Worm (Caenorhabditis elegans) whole organism, L3 larva: ENCODE measurements around the gene sri-4.

ENCODE experiments used
- R02D3.7 ChIP-seq: fragments of 150-350 bp; optimal IDR thresholded peaks from 2 replicates; lab custom pipeline; 2014; ENCODE audit warnings: missing biosample characterization, missing genetic modification characterization
- ZK546.5 ChIP-seq: sonication (generic microtip); optimal IDR thresholded peaks from 2 replicates; lab custom pipeline; 2017; ENCODE audit warnings: missing biosample characterization, missing genetic modification characterization
- aly-2 ChIP-seq: fragments of 150-350 bp; optimal IDR thresholded peaks from 2 replicates; lab custom pipeline; 2014; ENCODE audit warnings: missing biosample characterization, missing genetic modification characterization
- ama-1 ChIP-seq: fragments of 150-350 bp; optimal IDR thresholded peaks from 2 replicates; lab custom pipeline; 2018
- ceh-16 ChIP-seq: sonication (generic microtip); optimal IDR thresholded peaks from 2 replicates; lab custom pipeline; 2017; ENCODE audit warnings: missing biosample characterization, missing genetic modification characterization
- ceh-28 ChIP-seq: fragments of 150-350 bp; optimal IDR thresholded peaks from 2 replicates; lab custom pipeline; 2014; ENCODE audit warnings: missing biosample characterization, missing genetic modification reagents, missing genetic modification characterization
- ceh-82 ChIP-seq: fragments of 150-350 bp; optimal IDR thresholded peaks from 2 replicates; lab custom pipeline; 2014; ENCODE audit warnings: missing biosample characterization, missing genetic modification characterization
- ceh-9 ChIP-seq: sonication (generic microtip); optimal IDR thresholded peaks from 2 replicates; lab custom pipeline; 2018; ENCODE audit warnings: missing biosample characterization, missing genetic modification characterization
- daf-12 ChIP-seq: fragments of 150-350 bp; optimal IDR thresholded peaks from 2 replicates; lab custom pipeline; 2014; ENCODE audit warnings: missing biosample characterization, missing genetic modification reagents, missing genetic modification characterization
- egl-27 ChIP-seq: sonication (generic microtip); optimal IDR thresholded peaks from 4 replicates; lab custom pipeline; 2017; ENCODE audit warnings: missing biosample characterization, missing genetic modification reagents, missing genetic modification characterization
- egl-5 ChIP-seq: fragments of 150-350 bp; optimal IDR thresholded peaks from 2 replicates; lab custom pipeline; 2017; ENCODE audit warnings: missing biosample characterization, missing genetic modification reagents, missing genetic modification characterization, inconsistent platforms
- elt-1 ChIP-seq: fragments of 150-350 bp; optimal IDR thresholded peaks from 2 replicates; lab custom pipeline; 2014; ENCODE audit warnings: missing biosample characterization, missing genetic modification characterization
- elt-2 ChIP-seq: sonication (generic microtip); optimal IDR thresholded peaks from 2 replicates; lab custom pipeline; 2016; ENCODE audit warnings: missing genetic modification reagents, mild to moderate bottlenecking, missing genetic modification characterization, missing compliant biosample characterization
- elt-3 ChIP-seq, 3 experiments: fragments of 150-350 bp in 1 of 3; sonication (generic microtip) in 2 of 3; optimal IDR thresholded peaks; 2 replicates in 2 of 3; 4 replicates in 1 of 3; lab custom pipeline; 2014 to 2017; ENCODE audit warnings: missing biosample characterization in 3 of 3, missing genetic modification characterization in 3 of 3
- eor-1 ChIP-seq, 2 experiments: fragments of 150-350 bp; optimal IDR thresholded peaks; 2 replicates each; lab custom pipeline; 2014 to 2018; ENCODE audit warnings: missing biosample characterization in 2 of 2, missing genetic modification characterization in 2 of 2
- fkh-10 ChIP-seq: sonication (generic microtip); optimal IDR thresholded peaks from 2 replicates; lab custom pipeline; 2017; ENCODE audit warnings: missing biosample characterization, missing genetic modification reagents, missing genetic modification characterization
- fkh-2 ChIP-seq: fragments of 150-350 bp; optimal IDR thresholded peaks from 2 replicates; lab custom pipeline; 2014; ENCODE audit warnings: missing biosample characterization, missing genetic modification reagents, missing genetic modification characterization
- fos-1 ChIP-seq: fragments of 150-350 bp; optimal IDR thresholded peaks from 2 replicates; lab custom pipeline; 2014; ENCODE audit warnings: missing biosample characterization, missing genetic modification characterization
- hmg-11 ChIP-seq: sonication (generic microtip); optimal IDR thresholded peaks from 2 replicates; lab custom pipeline; 2016; ENCODE audit warnings: missing genetic modification characterization, missing compliant biosample characterization
- jun-1 ChIP-seq: fragments of 150-350 bp; optimal IDR thresholded peaks from 2 replicates; lab custom pipeline; 2014; ENCODE audit warnings: missing biosample characterization, missing genetic modification reagents, missing genetic modification characterization
- lin-15B ChIP-seq: fragments of 150-350 bp; optimal IDR thresholded peaks from 2 replicates; lab custom pipeline; 2014; ENCODE audit warnings: missing biosample characterization, missing genetic modification characterization
- lin-39 ChIP-seq: fragments of 150-350 bp; optimal IDR thresholded peaks from 2 replicates; lab custom pipeline; 2018; ENCODE audit warnings: missing biosample characterization, missing genetic modification reagents, missing genetic modification characterization
- lsy-12 ChIP-seq: sonication (generic microtip); optimal IDR thresholded peaks from 2 replicates; lab custom pipeline; 2016; ENCODE audit warnings: mild to moderate bottlenecking, missing genetic modification characterization, missing compliant biosample characterization
- mdl-1 ChIP-seq: fragments of 150-350 bp; optimal IDR thresholded peaks from 2 replicates; lab custom pipeline; 2014; ENCODE audit warnings: missing biosample characterization, missing genetic modification characterization
- mml-1 ChIP-seq: fragments of 150-350 bp; sonication (generic microtip); optimal IDR thresholded peaks from 3 replicates; lab custom pipeline; 2014; ENCODE audit warnings: missing biosample characterization, missing genetic modification characterization
- nfya-1 ChIP-seq: sonication (generic microtip); optimal IDR thresholded peaks from 2 replicates; lab custom pipeline; 2017; ENCODE audit warnings: missing genetic modification characterization, mild to moderate bottlenecking, missing compliant biosample characterization, antibody characterized with exemption, moderate library complexity; ENCODE audit not compliant: insufficient read depth
- nhr-11 ChIP-seq: fragments of 150-350 bp; optimal IDR thresholded peaks from 2 replicates; lab custom pipeline; 2014; ENCODE audit warnings: missing biosample characterization, missing genetic modification characterization
- nhr-23 ChIP-seq: fragments of 150-350 bp; optimal IDR thresholded peaks from 2 replicates; lab custom pipeline; 2014; ENCODE audit warnings: missing biosample characterization, missing genetic modification reagents, missing genetic modification characterization
- nhr-237 ChIP-seq: fragments of 150-350 bp; optimal IDR thresholded peaks from 2 replicates; lab custom pipeline; 2014; ENCODE audit warnings: missing biosample characterization, missing genetic modification characterization
- nhr-25 ChIP-seq: sonication (generic microtip); optimal IDR thresholded peaks from 2 replicates; lab custom pipeline; 2017; ENCODE audit warnings: missing biosample characterization, missing genetic modification characterization
- nhr-28 ChIP-seq: fragments of 150-350 bp; optimal IDR thresholded peaks from 2 replicates; lab custom pipeline; 2014; ENCODE audit warnings: missing biosample characterization, missing genetic modification characterization
- nhr-43 ChIP-seq: sonication (generic microtip); optimal IDR thresholded peaks from 2 replicates; lab custom pipeline; 2016; ENCODE audit warnings: mild to moderate bottlenecking, missing genetic modification characterization, missing compliant biosample characterization; ENCODE audit not compliant: poor library complexity, severe bottlenecking
- nhr-67 ChIP-seq: fragments of 150-350 bp; optimal IDR thresholded peaks from 2 replicates; lab custom pipeline; 2014; ENCODE audit warnings: missing biosample characterization, missing genetic modification characterization
- nhr-76 ChIP-seq: fragments of 150-350 bp; sonication (generic microtip); optimal IDR thresholded peaks from 5 replicates; lab custom pipeline; 2014; ENCODE audit warnings: missing biosample characterization, missing genetic modification characterization
- nhr-77 ChIP-seq: fragments of 150-350 bp; optimal IDR thresholded peaks from 2 replicates; lab custom pipeline; 2014; ENCODE audit warnings: missing biosample characterization, missing genetic modification characterization
- pqm-1 ChIP-seq: fragments of 150-350 bp; optimal IDR thresholded peaks from 2 replicates; lab custom pipeline; 2017; ENCODE audit warnings: missing biosample characterization, missing genetic modification characterization, inconsistent platforms
- sea-2 ChIP-seq: fragments of 150-350 bp; sonication (generic microtip); optimal IDR thresholded peaks from 4 replicates; lab custom pipeline; 2014; ENCODE audit warnings: missing biosample characterization, missing genetic modification reagents, missing genetic modification characterization
- skn-1 ChIP-seq: fragments of 150-350 bp; optimal IDR thresholded peaks from 2 replicates; lab custom pipeline; 2014; ENCODE audit warnings: missing biosample characterization, missing genetic modification characterization
- snpc-4 ChIP-seq: fragments of 150-350 bp; optimal IDR thresholded peaks from 2 replicates; lab custom pipeline; 2014; ENCODE audit warnings: missing biosample characterization, missing genetic modification characterization
- unc-62 ChIP-seq: fragments of 150-350 bp; sonication (generic microtip); optimal IDR thresholded peaks from 4 replicates; lab custom pipeline; 2014; ENCODE audit warnings: missing biosample characterization, missing genetic modification reagents, missing genetic modification characterization
- zag-1 ChIP-seq: fragments of 150-350 bp; optimal IDR thresholded peaks from 2 replicates; lab custom pipeline; 2014; ENCODE audit warnings: missing biosample characterization, missing genetic modification characterization
- ztf-11 ChIP-seq: fragments of 150-350 bp; optimal IDR thresholded peaks from 2 replicates; lab custom pipeline; 2014; ENCODE audit warnings: missing biosample characterization, missing genetic modification characterization

Gene sri-4

ce11 chrV:712882-713281 lies 35.3 kb upstream of the sri-4 start, which contains the start of gene cyp-33C11:
Gene cyp-33C11 (minus strand): TSS chrV:712982.
- TF ChIP-seq mdl-1 (tag; lab: Kevin White, UChicago) (no peak), jun-1 (no peak), sea-2 (GFP tag; lab: Kevin White, UChicago) (no peak), ceh-28 (tag; lab: Kevin White, UChicago) (no peak), nhr-28 (tag; lab: Kevin White, UChicago) (no peak), nhr-67 (tag; lab: Kevin White, UChicago) (no peak), nhr-76 (tag; lab: Kevin White, UChicago) (no peak), fkh-2 (tag; lab: Kevin White, UChicago) (no peak), lin-15B (tag; lab: Kevin White, UChicago) (no peak), egl-5 (tag; lab: Kevin White, UChicago) (no peak), fkh-10 (GFP tag; lab: Kevin White, UChicago) (no peak), hmg-11 (tag; lab: Kevin White, UChicago) (no peak), nhr-23 (tag; lab: Kevin White, UChicago) (no peak), ceh-82 (tag; lab: Kevin White, UChicago) (no peak), nhr-25 (tag; lab: Kevin White, UChicago) (no peak), unc-62 (no peak), nhr-237 (tag; lab: Kevin White, UChicago) (no peak), snpc-4 (tag; lab: Kevin White, UChicago) (no peak), mml-1 (tag; lab: Kevin White, UChicago) (no peak), daf-12 (tag; lab: Kevin White, UChicago) (no peak)

DNA sequence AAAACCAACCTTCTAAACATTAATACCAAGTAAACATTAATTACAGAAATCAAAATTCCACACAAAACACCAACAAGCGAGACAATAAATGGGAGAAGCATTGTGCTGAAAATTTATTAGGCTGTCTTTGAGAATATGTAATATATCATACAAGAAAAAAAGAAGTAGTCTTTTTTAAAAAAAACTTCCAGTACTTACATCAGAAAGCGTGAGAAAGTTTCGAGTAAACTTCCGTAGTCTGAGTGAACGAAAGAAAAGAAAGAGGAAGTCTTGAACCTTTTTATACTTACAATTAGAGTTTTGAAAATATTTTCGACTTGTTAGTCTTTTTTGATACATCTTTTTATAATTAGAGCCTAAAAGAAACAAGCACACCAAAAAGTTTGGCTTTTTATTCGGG lies 28.4 kb upstream of the sri-4 start, which contains the start of gene srbc-40:
TSS of gene srbc-40 (minus strand) at position 101 of the 400 bp plus-strand sequence.
- TF ChIP-seq aly-2 (tag; lab: Kevin White, UChicago), result no peak

- no peak for TF ChIP-seq daf-12 (tag; lab: Kevin White, UChicago)
- TF ChIP-seq snpc-4 (tag; lab: Kevin White, UChicago), result no peak
- TF ChIP-seq elt-1 (tag; lab: Kevin White, UChicago), result no peak
- no peak for TF ChIP-seq nhr-76 (tag; lab: Kevin White, UChicago)
- no peak for TF ChIP-seq fos-1 (tag; lab: Kevin White, UChicago)
- no peak for TF ChIP-seq nhr-28 (tag; lab: Kevin White, UChicago)
- TF ChIP-seq lsy-12, result no peak
- TF ChIP-seq egl-5 (tag; lab: Kevin White, UChicago), result no peak
- no peak for TF ChIP-seq aly-2 (tag; lab: Kevin White, UChicago)
- no peak for TF ChIP-seq elt-2 (tag; lab: Kevin White, UChicago)
- no peak for TF ChIP-seq lin-15B (tag; lab: Kevin White, UChicago)
- TF ChIP-seq mml-1 (tag; lab: Kevin White, UChicago), result no peak
- no peak for TF ChIP-seq nhr-77
- no peak for TF ChIP-seq ceh-9 (tag; lab: Kevin White, UChicago)
- no peak for TF ChIP-seq jun-1
- no peak for TF ChIP-seq ZK546.5 (tag; lab: Kevin White, UChicago)
- TF ChIP-seq pqm-1, result no peak
These were observed 25.3 kb upstream of the sri-4 start for ce11 chrV:722889-723288.

DNA sequence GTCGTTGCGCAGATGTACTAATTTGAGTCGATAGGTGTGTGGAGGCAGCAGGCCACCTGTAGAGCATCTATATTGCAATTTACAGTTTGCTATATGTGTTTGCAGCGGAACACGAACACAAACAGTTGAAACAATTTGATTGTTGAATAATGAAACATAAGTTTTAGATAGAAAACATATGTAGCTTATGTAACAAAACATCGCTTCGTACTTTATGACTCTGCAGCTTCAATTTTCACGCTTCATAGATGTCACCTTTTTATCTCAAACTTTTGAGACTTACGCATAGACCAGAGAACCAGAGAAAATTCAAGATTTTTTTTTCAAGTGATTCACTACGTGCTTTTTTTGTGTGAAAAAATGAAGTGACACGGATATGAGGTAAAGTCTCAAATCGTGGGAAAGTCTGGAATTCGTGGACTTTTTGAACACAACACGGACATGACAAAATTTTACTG lies 24.2 kb upstream of the sri-4 start, which contains the start of gene fbxb-72:
TSS of gene fbxb-72 (minus strand) at position 58 of the 458 bp plus-strand sequence.
- TF ChIP-seq fkh-2 (tag; lab: Kevin White, UChicago) (no peak), elt-2 (tag; lab: Kevin White, UChicago) (peak; percentile 76), skn-1 (tag; lab: Kevin White, UChicago) (peak; percentile 94), zag-1 (tag; lab: Kevin White, UChicago) (no peak), hmg-11 (tag; lab: Kevin White, UChicago) (no peak), nhr-23 (tag; lab: Kevin White, UChicago) (peak; percentile 78), daf-12 (tag; lab: Kevin White, UChicago) (no peak), egl-5 (tag; lab: Kevin White, UChicago) (no peak), mdl-1 (tag; lab: Kevin White, UChicago) (no peak), lsy-12 (peak; percentile 49), elt-1 (tag; lab: Kevin White, UChicago) (no peak), nhr-11 (tag; lab: Kevin White, UChicago) (peak; percentile 2), ceh-16 (tag; lab: Kevin White, UChicago) (no peak), ztf-11 (tag; lab: Kevin White, UChicago) (no peak), nfya-1 (tag; lab: Kevin White, UChicago) (peak; percentile 68), snpc-4 (tag; lab: Kevin White, UChicago) (no peak), ceh-28 (tag; lab: Kevin White, UChicago) (no peak), eor-1 (tag; optimal IDR thresholded peaks at IDR 0.05; lab: Kevin White, UChicago) (no peak), R02D3.7 (tag; lab: Kevin White, UChicago) (peak; percentile 24), nhr-67 (tag; lab: Kevin White, UChicago) (peak; percentile 14), lin-39 (tag; lab: Kevin White, UChicago) (peak; percentile 37), fos-1 (tag; lab: Kevin White, UChicago) (no peak), nhr-43 (tag; lab: Kevin White, UChicago) (peak; percentile 97), ceh-82 (tag; lab: Kevin White, UChicago) (no peak), elt-3 (tag; optimal IDR thresholded peaks at IDR 0.05; lab: Kevin White, UChicago) (peak in 1 of 3 experiments; percentile 4), pqm-1 (peak; percentile 94), ama-1 (lab: Kevin White, UChicago) (peak; percentile 99), fkh-10 (GFP tag; lab: Kevin White, UChicago) (no peak), ceh-9 (tag; lab: Kevin White, UChicago) (no peak), egl-27 (tag; lab: Kevin White, UChicago) (no peak), ZK546.5 (tag; lab: Kevin White, UChicago) (no peak), lin-15B (tag; lab: Kevin White, UChicago) (no peak), mml-1 (tag; lab: Kevin White, UChicago) (no peak), nhr-76 (tag; lab: Kevin White, UChicago) (peak; percentile 43), aly-2 (tag; lab: Kevin White, UChicago) (peak; percentile 93)
